Worm (Caenorhabditis elegans): Measurements from ENCODE around the gene fbxb-91.

fbxb-91 gene

DNA sequence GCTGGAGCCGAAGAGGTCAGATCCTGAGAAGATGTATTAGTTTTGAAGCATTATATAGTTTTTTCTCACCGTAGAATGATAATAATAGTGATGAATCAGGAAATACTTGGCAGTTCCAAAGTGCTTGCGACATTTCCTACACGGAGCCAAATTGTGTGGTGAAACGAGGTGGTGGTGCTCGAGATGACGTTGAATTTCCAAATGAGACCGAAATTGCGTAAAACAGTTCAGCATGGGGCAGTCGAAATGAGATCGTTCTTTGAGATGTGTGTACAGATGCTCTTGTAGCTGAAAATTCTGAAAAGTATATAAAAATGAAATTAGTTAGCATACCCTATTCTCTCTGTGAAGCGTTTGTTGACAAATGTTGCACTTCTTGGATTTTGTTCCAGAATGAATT, 22.6 kb downstream of the fbxb-91 start, which contains the start of gene C46E10.8:
TSS of gene C46E10.8 (minus strand) at position 101 of the 400 bp plus-strand sequence.
- TF ChIP-seq lin-39 (tag; optimal IDR thresholded peaks at IDR 0.05) (no peak), unc-62 (GFP tag; optimal IDR thresholded peaks at IDR 0.05 in 1 of 2) (peak in 1 of 2 experiments; percentile 28), unc-62 (tag; optimal IDR thresholded peaks at IDR 0.05) (no peak), hmg-1.1 (GFP tag; IDR thresholded peaks at IDR 0.05) (no peak), ceh-20 (GFP tag; IDR thresholded peaks at IDR 0.05) (no peak), gei-8 (GFP tag; optimal IDR thresholded peaks at IDR 0.05) (no peak)

- TF ChIP-seq aha-1 (tag) (peak; percentile 90), mdl-1 (tag; optimal IDR thresholded peaks at IDR 0.05) (no peak), set-16 (GFP tag; IDR thresholded peaks at IDR 0.05) (no peak), lin-39 (tag; optimal IDR thresholded peaks at IDR 0.05) (no peak), ceh-62 (tag; optimal IDR thresholded peaks at IDR 0.05) (no peak)
Measured at ce11 chrII:3724175-3724715, 26.3 kb downstream of the fbxb-91 start, which contains the start of gene C46E10.1. Gene C46E10.1, plus strand, starts transcription at chrII:3724225.

ce11 chrII:3721016-3721415, 29.6 kb downstream of the fbxb-91 start, which contains the start of gene C46E10.3:
Gene C46E10.3, plus strand, starts transcription at chrII:3721316.
- TF ChIP-seq unc-39 (tag; optimal IDR thresholded peaks at IDR 0.05) (no peak), ama-1 (optimal IDR thresholded peaks at IDR 0.05) (no peak), ces-1 (GFP tag; optimal IDR thresholded peaks at IDR 0.05) (no peak), skn-1 (tag; optimal IDR thresholded peaks at IDR 0.05) (no peak), nhr-41 (GFP tag; IDR thresholded peaks at IDR 0.05) (no peak)

DNA sequence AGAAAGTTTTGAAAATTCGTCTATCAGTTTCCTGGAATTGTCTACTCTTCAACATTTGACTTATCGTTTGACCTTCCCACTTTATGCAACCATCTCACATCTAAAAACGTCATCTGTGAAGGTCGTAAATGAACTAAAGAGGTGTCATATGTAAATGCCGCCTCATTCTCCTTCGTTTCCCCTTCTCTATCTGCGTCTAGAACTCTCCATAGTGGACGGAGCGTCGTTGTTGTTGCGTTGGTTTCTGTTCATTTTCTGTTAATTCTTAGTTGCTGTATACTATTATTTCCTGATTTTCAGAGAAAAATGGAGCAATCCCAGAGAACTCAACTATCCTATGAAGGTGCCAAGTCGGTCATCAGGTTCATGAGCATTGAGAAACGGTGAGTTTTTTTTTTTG, 33.6 kb downstream of the fbxb-91 start, which contains the start of gene fbxc-52:
TSS of gene fbxc-52 (plus strand) at position 301 of the 400 bp plus-strand sequence.
- TF ChIP-seq mxl-2 (GFP tag; conservative IDR thresholded peaks at IDR 0.05) (no peak), skn-1 (tag; optimal IDR thresholded peaks at IDR 0.05) (no peak), zip-2 (tag; optimal IDR thresholded peaks at IDR 0.05) (no peak), hif-1 (tag; optimal IDR thresholded peaks at IDR 0.05) (no peak), egl-43 (GFP tag; IDR thresholded peaks at IDR 0.05) (no peak), spr-1 (tag; optimal IDR thresholded peaks at IDR 0.05) (no peak), zfp-3 (GFP tag; conservative IDR thresholded peaks at IDR 0.05) (no peak)

DNA sequence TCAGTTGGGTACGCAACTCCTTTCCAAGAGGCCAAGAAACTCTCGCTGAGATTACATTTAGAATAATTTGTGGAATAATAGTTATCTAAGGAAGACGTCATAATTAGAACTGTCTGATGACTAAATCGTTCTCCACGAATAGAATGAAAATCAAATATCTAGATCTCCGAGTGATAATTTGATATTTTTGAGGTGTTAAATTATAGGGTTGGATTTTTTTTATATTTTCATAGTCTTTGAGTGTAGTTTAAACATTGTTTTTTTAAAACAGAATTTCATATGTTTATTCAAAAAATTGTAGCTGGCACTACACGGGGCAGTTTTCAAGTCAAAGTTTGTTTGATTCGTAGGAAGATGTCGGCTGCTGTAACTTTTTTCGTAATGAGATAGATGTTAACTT, 34.1 kb downstream of the fbxb-91 start, which contains the start of gene srh-99:
TSS of gene srh-99 (minus strand) at position 101 of the 400 bp plus-strand sequence.
- TF ChIP-seq lin-15B (tag; optimal IDR thresholded peaks at IDR 0.05) (no peak), vab-7 (GFP tag; IDR thresholded peaks at IDR 0.05) (no peak), ZK337.2 (GFP tag; IDR thresholded peaks at IDR 0.05) (no peak), rbr-2 (tag; optimal IDR thresholded peaks at IDR 0.05) (no peak), ceh-82 (tag; optimal IDR thresholded peaks at IDR 0.05) (no peak), mxl-2 (GFP tag; conservative IDR thresholded peaks at IDR 0.05) (no peak), fos-1 (tag; optimal IDR thresholded peaks at IDR 0.05) (no peak), nhr-11 (tag; optimal IDR thresholded peaks at IDR 0.05) (no peak), D1046.2 (GFP tag; IDR thresholded peaks at IDR 0.05) (no peak), F26F4.8 (GFP tag; conservative IDR thresholded peaks at IDR 0.05) (no peak), ctbp-1 (GFP tag; IDR thresholded peaks at IDR 0.05) (no peak), ZK546.5 (tag; optimal IDR thresholded peaks at IDR 0.05) (no peak), arid-1 (GFP tag; conservative IDR thresholded peaks at IDR 0.05) (no peak), hmg-1.1 (GFP tag; IDR thresholded peaks at IDR 0.05) (no peak), nhr-102 (tag; optimal IDR thresholded peaks at IDR 0.05) (no peak), nhr-76 (tag; optimal IDR thresholded peaks at IDR 0.05) (no peak), attf-4 (tag; optimal IDR thresholded peaks at IDR 0.05) (no peak), Y105C5A.15 (GFP tag; IDR thresholded peaks at IDR 0.05) (no peak), mdl-1 (tag; optimal IDR thresholded peaks at IDR 0.05) (no peak), lin-38 (GFP tag; IDR thresholded peaks at IDR 0.05) (no peak)

All from whole organism, L4 larva.